Fruit fly (Drosophila melanogaster) whole organism, embryonic: Measurements from ENCODE around the gene CG33483.

Source experiments
- Gug ChIP-seq: fragments of 200-800 bp; sonication (Bioruptor generic); IDR thresholded peaks from 4 replicates; pipeline ENCODE4 v1.3.6; 2022; ENCODE audit warnings: missing biosample characterization, missing genetic modification characterization
- H15 ChIP-seq: fragments of 200-800 bp; sonication (Bioruptor generic); IDR thresholded peaks from 3 replicates; pipeline ENCODE4 v1.3.6; 2022; ENCODE audit warnings: missing biosample characterization, missing genetic modification characterization
- danr ChIP-seq: fragments of 200-800 bp; sonication (Bioruptor generic); IDR thresholded peaks from 2 replicates; pipeline ENCODE4 v1.3.6; 2022; ENCODE audit warnings: missing biosample characterization, missing genetic modification characterization
- zfh1 ChIP-seq: fragments of 200-800 bp; sonication (Bioruptor generic); IDR thresholded peaks from 3 replicates; pipeline ENCODE4 v1.3.6; 2022; ENCODE audit warnings: missing biosample characterization, missing genetic modification characterization
- zfh2 ChIP-seq: fragments of 200-800 bp; sonication (Bioruptor generic); optimal IDR thresholded peaks from 2 replicates; lab custom pipeline; 2016; ENCODE audit warnings: missing biosample characterization, missing genetic modification characterization

DNA sequence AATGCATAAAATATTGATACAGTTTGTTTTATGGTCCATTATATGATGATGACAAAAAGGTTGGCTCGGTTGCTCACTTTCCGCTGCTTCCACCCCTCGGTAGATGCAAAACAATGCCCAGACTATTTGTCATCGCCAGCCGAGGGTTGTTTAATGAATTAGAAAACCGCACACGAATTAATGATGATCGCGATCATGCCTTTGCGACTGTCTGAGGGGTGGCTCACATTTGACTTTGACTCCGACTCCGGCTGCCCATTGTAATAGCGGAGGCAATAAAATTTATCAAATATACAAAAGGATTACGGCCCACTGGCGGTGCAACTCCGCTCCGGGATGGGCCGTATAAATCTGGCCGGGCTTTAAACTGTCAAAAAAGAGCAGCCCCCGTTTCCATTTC is 24.1 kb upstream of the CG33483 start:
- TF ChIP-seq zfh2 (GFP tag; lab: Kevin White, UChicago) (no peak), zfh1 (no peak), H15 (GFP tag; lab: Robert Waterston, UW) (no peak), danr (no peak), Gug (GFP tag; lab: Robert Waterston, UW) (no peak)
